Worm (Caenorhabditis elegans): ENCODE results near the gene C09G12.17.
A peak's percentile ranks its signal among the peaks of the same experiment; 100 is the strongest.

Gene C09G12.17

DNA sequence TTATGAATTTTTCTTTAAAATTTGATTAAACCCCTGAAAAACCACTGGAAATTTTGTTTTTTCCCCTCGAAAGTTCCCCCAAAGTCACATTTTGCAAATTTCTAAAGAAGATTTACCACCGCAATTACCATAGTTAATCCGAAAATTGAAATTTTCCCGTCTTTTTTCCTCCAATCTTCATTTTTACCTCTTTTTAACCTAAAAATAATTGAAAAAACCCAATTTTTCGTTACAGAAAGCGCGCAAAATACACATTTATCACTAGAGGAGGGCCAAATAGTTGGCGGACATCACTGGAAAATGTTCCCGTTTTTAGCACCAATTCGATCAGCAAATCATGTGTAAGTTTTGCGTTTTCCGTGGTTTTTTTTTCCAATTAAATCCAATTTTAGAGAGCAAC is 20.3 kb upstream of the C09G12.17 start, which contains the start of gene unc-33:
unc-33 (plus strand) TSS at position 301 of the 400 bp plus-strand sequence.
- no peak for TF ChIP-seq tbx-8 (GFP tag; optimal IDR thresholded peaks at IDR 0.05)
- no peak for TF ChIP-seq ceh-39 (tag; optimal IDR thresholded peaks at IDR 0.05)

DNA sequence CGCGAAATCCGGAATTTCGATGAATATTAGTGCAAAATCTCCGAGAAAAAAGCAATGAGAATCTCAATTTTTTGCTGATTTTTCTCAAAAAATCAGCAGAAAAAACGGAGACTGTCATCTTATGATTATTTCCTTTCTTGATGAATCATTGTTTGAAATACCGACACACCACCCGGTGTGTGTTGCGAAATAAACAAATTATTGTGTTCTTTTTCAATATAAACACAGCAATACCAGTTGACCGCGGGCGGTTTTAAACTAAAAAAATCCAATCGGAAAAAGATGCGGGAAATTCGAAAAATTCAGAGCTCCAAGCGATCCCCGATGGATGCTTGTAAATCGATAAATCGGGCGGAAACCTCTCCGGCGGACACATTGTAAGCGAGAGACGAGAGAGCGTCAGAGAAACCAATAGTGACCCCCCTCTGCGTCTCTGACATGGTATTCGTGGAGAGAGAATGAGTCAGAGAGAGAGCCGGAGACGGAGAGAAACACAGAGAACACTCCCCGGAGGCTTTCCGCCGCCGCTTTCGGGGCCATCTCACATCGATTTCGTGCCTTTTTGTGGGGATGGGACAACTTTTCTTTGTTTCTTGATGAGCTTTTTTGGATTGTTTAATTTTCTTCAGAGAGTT is 19.3 kb upstream of the C09G12.17 start:
- TF ChIP-seq lin-32 (GFP tag; optimal IDR thresholded peaks at IDR 0.05) = no peak
- TF ChIP-seq nhr-237 (tag; optimal IDR thresholded peaks at IDR 0.05) = peak; percentile 14
- TF ChIP-seq ces-1 (GFP tag; optimal IDR thresholded peaks at IDR 0.05) = peak; percentile 59
- peak; percentile 49 for TF ChIP-seq unc-120 (tag; optimal IDR thresholded peaks at IDR 0.05; ENCODE audit: poor library complexity, severe bottlenecking)
- TF ChIP-seq nhr-2 (tag; optimal IDR thresholded peaks at IDR 0.05) = peak; percentile 5
- TF ChIP-seq unc-39 (tag; optimal IDR thresholded peaks at IDR 0.05) = no peak
- peak; percentile 19 for TF ChIP-seq drap-1 (GFP tag; optimal IDR thresholded peaks at IDR 0.05)
- peak; percentile 73 for TF ChIP-seq ceh-39 (tag; optimal IDR thresholded peaks at IDR 0.05)
- TF ChIP-seq mep-1 (tag; optimal IDR thresholded peaks at IDR 0.05) = peak; percentile 64
- TF ChIP-seq pha-4 (tag; optimal IDR thresholded peaks at IDR 0.05) = peak; percentile 72
- TF ChIP-seq nhr-28 (tag; optimal IDR thresholded peaks at IDR 0.05) = no peak
- no peak for TF ChIP-seq sem-2 (GFP tag; optimal IDR thresholded peaks at IDR 0.05)
- no peak for TF ChIP-seq nhr-76 (tag; optimal IDR thresholded peaks at IDR 0.05)
- peak; percentile 81 for TF ChIP-seq ham-2 (GFP tag; optimal IDR thresholded peaks at IDR 0.05)
- TF ChIP-seq hlh-1 (tag; optimal IDR thresholded peaks at IDR 0.05) = peak; percentile 11
- peak; percentile 8 for TF ChIP-seq unc-62 (GFP tag; optimal IDR thresholded peaks at IDR 0.05)

DNA sequence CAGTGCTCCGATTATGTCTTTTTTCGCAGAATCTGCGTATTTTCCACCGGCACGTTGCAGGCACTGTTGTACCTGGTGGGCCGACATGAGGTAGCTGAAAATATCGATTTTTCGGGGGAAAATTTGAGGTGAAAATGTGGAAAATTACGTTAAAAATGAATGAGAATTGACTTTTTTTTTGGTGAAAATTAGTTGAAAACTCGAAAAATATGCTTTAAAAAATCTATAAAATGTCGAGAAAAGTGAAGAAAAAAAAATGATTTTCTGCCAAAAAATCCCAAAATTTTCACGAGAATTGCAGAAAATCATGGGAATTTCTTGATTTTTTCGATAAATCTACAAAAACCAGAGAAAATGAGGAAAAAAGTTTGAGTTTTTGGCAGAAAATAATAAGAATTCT is 18.2 kb upstream of the C09G12.17 start, which contains the start of gene tsg-101:
tsg-101 (minus strand) TSS at position 101 of the 400 bp plus-strand sequence.
- no peak for TF ChIP-seq mab-5 (tag; optimal IDR thresholded peaks at IDR 0.05)

DNA sequence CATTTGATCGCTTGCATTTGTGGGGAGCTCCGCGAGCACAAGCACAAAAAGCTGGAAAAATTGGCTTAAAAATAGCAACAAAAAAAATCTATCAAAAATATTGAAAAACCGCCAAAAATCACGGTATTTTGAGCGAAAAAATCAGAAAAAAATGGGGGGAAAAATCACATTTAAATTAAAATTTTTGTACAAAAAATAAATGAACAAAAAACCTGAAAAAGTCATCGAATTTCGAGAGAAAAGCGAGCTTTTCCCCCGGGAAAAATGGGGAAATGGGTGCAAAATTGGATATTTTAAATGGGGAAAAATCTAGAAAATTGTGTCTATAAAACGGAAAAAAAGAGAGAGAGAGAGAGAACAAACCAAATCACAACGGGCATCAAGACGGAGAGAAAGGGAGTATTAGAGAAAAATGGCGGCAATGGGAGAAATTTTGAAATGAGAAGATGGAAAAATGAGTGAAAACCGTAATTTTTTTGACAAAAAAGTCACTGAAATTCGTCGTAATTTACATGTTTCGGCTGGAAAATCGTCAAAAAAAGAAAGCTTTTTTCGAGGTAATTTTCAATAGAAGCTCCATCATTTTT is 13.3 kb upstream of the C09G12.17 start, which contains the start of gene ced-10:
ced-10 (minus strand) TSS at position 51 of the 587 bp plus-strand sequence.
- TF ChIP-seq ces-1 (GFP tag; optimal IDR thresholded peaks at IDR 0.05) = no peak
- TF ChIP-seq nhr-76 (tag; optimal IDR thresholded peaks at IDR 0.05) = no peak
- no peak for TF ChIP-seq tbx-8 (GFP tag; optimal IDR thresholded peaks at IDR 0.05)
- no peak for TF ChIP-seq mep-1 (tag; optimal IDR thresholded peaks at IDR 0.05)
- TF ChIP-seq zip-8 (tag; optimal IDR thresholded peaks at IDR 0.05) = no peak
- no peak for TF ChIP-seq nhr-2 (tag; optimal IDR thresholded peaks at IDR 0.05)
- no peak for TF ChIP-seq hlh-1 (tag; optimal IDR thresholded peaks at IDR 0.05)
- no peak for TF ChIP-seq ceh-43 (GFP tag; optimal IDR thresholded peaks at IDR 0.05)
- TF ChIP-seq lin-32 (GFP tag; optimal IDR thresholded peaks at IDR 0.05) = no peak

DNA sequence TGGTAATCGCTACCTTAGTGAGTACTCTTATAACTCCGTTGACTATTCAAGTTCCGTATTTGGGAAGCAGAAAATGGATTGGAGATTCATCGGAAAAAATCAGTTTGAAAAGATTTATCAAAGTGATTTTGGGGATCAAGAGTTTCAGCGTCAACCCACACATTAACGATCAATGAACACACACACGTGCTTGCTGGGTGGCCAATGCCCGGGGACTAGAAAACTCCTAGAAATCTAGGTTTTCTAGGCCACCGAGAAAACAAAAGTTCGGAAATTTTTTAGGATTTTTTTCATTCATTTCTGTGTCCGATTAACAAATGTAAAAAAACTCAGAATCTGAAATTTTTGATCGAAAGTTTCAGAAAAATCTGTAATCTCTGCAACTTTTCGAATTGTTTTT is 9.7 kb upstream of the C09G12.17 start:
- no peak for TF ChIP-seq drap-1 (GFP tag; optimal IDR thresholded peaks at IDR 0.05)
- no peak for TF ChIP-seq tbx-8 (GFP tag; optimal IDR thresholded peaks at IDR 0.05)
- TF ChIP-seq ceh-43 (GFP tag; optimal IDR thresholded peaks at IDR 0.05) = no peak
- no peak for TF ChIP-seq blmp-1 (tag; optimal IDR thresholded peaks at IDR 0.05)
- no peak for TF ChIP-seq M03D4.4 (tag; optimal IDR thresholded peaks at IDR 0.05)
- no peak for TF ChIP-seq ztf-11 (tag; optimal IDR thresholded peaks at IDR 0.05)
- TF ChIP-seq unc-62 (GFP tag; optimal IDR thresholded peaks at IDR 0.05) = no peak
- no peak for TF ChIP-seq lin-32 (GFP tag; optimal IDR thresholded peaks at IDR 0.05)
- no peak for TF ChIP-seq bed-3 (GFP tag; optimal IDR thresholded peaks at IDR 0.05)
- TF ChIP-seq nhr-12 (tag; optimal IDR thresholded peaks at IDR 0.05) = no peak
- TF ChIP-seq ham-2 (GFP tag; optimal IDR thresholded peaks at IDR 0.05) = no peak
- TF ChIP-seq cnd-1 (tag; optimal IDR thresholded peaks at IDR 0.05) = no peak

DNA sequence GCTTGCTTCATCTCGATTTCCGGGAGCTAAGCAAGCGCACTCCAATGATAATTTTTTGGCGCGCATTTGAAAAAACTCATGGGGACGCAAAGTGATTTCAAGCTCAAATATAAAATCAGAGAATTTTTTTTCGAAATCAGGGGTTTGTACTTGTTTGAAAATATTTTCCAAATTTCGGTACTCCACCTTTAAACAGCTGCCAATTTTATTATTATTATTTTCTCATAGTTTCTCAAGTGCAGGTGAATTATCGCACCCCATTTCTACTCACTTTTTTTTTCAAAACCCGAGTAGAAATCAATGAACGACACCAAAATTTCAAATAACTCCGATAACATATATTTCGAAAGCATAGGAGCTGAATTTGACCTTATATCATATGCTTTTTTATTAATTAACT is 7.9 kb upstream of the C09G12.17 start, which contains the start of gene srz-83:
srz-83 (plus strand) TSS at position 301 of the 400 bp plus-strand sequence.
- TF ChIP-seq hlh-1 (tag; optimal IDR thresholded peaks at IDR 0.05) = no peak
- no peak for TF ChIP-seq unc-62 (GFP tag; optimal IDR thresholded peaks at IDR 0.05)
- no peak for TF ChIP-seq ceh-83 (GFP tag; optimal IDR thresholded peaks at IDR 0.05)
- TF ChIP-seq nhr-237 (tag; optimal IDR thresholded peaks at IDR 0.05) = no peak
- TF ChIP-seq snpc-4 (tag; optimal IDR thresholded peaks at IDR 0.05) = no peak
- no peak for TF ChIP-seq nhr-28 (tag; optimal IDR thresholded peaks at IDR 0.05)
- no peak for TF ChIP-seq bed-3 (GFP tag; optimal IDR thresholded peaks at IDR 0.05)
- TF ChIP-seq ces-1 (GFP tag; optimal IDR thresholded peaks at IDR 0.05) = no peak
- no peak for TF ChIP-seq lin-13 (tag; optimal IDR thresholded peaks at IDR 0.05)
- TF ChIP-seq nhr-12 (tag; optimal IDR thresholded peaks at IDR 0.05) = no peak
- no peak for TF ChIP-seq cnd-1 (tag; optimal IDR thresholded peaks at IDR 0.05)
- no peak for TF ChIP-seq M03D4.4 (tag; optimal IDR thresholded peaks at IDR 0.05)
- TF ChIP-seq nhr-2 (tag; optimal IDR thresholded peaks at IDR 0.05) = no peak
- TF ChIP-seq nhr-76 (tag; optimal IDR thresholded peaks at IDR 0.05) = no peak
- no peak for TF ChIP-seq mls-2 (tag; optimal IDR thresholded peaks at IDR 0.05)
- no peak for TF ChIP-seq zip-8 (tag; optimal IDR thresholded peaks at IDR 0.05)
- no peak for TF ChIP-seq ham-2 (GFP tag; optimal IDR thresholded peaks at IDR 0.05)

Data from whole organism, mixed stage, embryonic.